Fruit fly (Drosophila melanogaster): ENCODE measurements around the gene CG6686.

- TF ChIP-seq EcR (GFP tag; optimal IDR thresholded peaks at IDR 0.05) = no peak
- TF ChIP-seq psq (optimal IDR thresholded peaks at IDR 0.05) = no peak
- TF ChIP-seq usp (GFP tag; optimal IDR thresholded peaks at IDR 0.05) = no peak
- no peak for TF ChIP-seq Dll (optimal IDR thresholded peaks at IDR 0.05)
Observed at dm6 chr2L:11942826-11943225, 45.0 kb downstream of the CG6686 start.
